Fruit fly (Drosophila melanogaster) whole organism, embryonic: ENCODE measurements around the gene CG5849.

Experiments
- Blimp-1 ChIP-seq: fragments of 200-800 bp; sonication (Bioruptor generic); optimal IDR thresholded peaks from 3 replicates; lab custom pipeline; 2018; ENCODE audit warnings: missing biosample characterization, missing genetic modification characterization, mild to moderate bottlenecking, moderate library complexity, missing genetic modification reagents
- BtbVII ChIP-seq: fragments of 200-800 bp; sonication (Bioruptor generic); optimal IDR thresholded peaks from 3 replicates; lab custom pipeline; 2017; ENCODE audit warnings: missing biosample characterization, mild to moderate bottlenecking, missing genetic modification characterization
- CG12942 ChIP-seq: fragments of 200-800 bp; sonication (Bioruptor generic); optimal IDR thresholded peaks from 3 replicates; lab custom pipeline; 2016; ENCODE audit warnings: missing biosample characterization, missing genetic modification characterization
- CG13296 ChIP-seq: fragments of 200-800 bp; sonication (Bioruptor generic); optimal IDR thresholded peaks from 3 replicates; lab custom pipeline; 2018; ENCODE audit warnings: missing biosample characterization, mild to moderate bottlenecking, missing genetic modification characterization
- CG14667 ChIP-seq: fragments of 200-800 bp; sonication (Bioruptor generic); IDR thresholded peaks from 2 replicates; pipeline ENCODE4 v1.3.6; 2022; ENCODE audit warnings: missing biosample characterization, missing genetic modification characterization
- CG16863 ChIP-seq: fragments of 200-800 bp; sonication (Bioruptor generic); optimal IDR thresholded peaks from 3 replicates; lab custom pipeline; 2016; ENCODE audit warnings: missing biosample characterization, missing genetic modification characterization
- CG17328 ChIP-seq: fragments of 200-800 bp; sonication (Bioruptor generic); IDR thresholded peaks from 2 replicates; pipeline ENCODE4 v1.3.6; 2022; ENCODE audit warnings: missing biosample characterization, missing genetic modification characterization
- CG17361 ChIP-seq: fragments of 200-800 bp; sonication (Bioruptor generic); IDR thresholded peaks from 3 replicates; pipeline ENCODE4 v1.3.6; 2022; ENCODE audit warnings: missing biosample characterization, missing genetic modification characterization
- CG18262 ChIP-seq: fragments of 200-800 bp; optimal IDR thresholded peaks from 3 replicates; lab custom pipeline; 2019; ENCODE audit warnings: missing biosample characterization, mild to moderate bottlenecking, missing genetic modification characterization, moderate library complexity
- CG2712 ChIP-seq: fragments of 200-800 bp; optimal IDR thresholded peaks from 3 replicates; lab custom pipeline; 2019; ENCODE audit warnings: missing biosample characterization, mild to moderate bottlenecking, missing genetic modification characterization, moderate library complexity
- CG31441 ChIP-seq: fragments of 200-800 bp; sonication (Bioruptor generic); IDR thresholded peaks from 2 replicates; pipeline ENCODE4 v1.3.6; 2022; ENCODE audit warnings: missing biosample characterization, missing genetic modification characterization
- CG5245 ChIP-seq: fragments of 200-800 bp; sonication (Bioruptor generic); optimal IDR thresholded peaks from 3 replicates; lab custom pipeline; 2016; ENCODE audit warnings: missing biosample characterization, missing genetic modification characterization
- CG6689 ChIP-seq: fragments of 200-800 bp; sonication (Bioruptor generic); IDR thresholded peaks from 2 replicates; pipeline ENCODE4 v1.3.6; 2022; ENCODE audit warnings: missing biosample characterization, missing genetic modification characterization
- CG6791 ChIP-seq: fragments of 200-800 bp; sonication (Bioruptor generic); IDR thresholded peaks from 3 replicates; pipeline ENCODE4 v1.3.6; 2022; ENCODE audit warnings: missing biosample characterization, missing genetic modification characterization; ENCODE audit not compliant: partially characterized antibody
- CG7271 ChIP-seq: fragments of 200-800 bp; sonication (Bioruptor generic); optimal IDR thresholded peaks from 2 replicates; lab custom pipeline; 2018; ENCODE audit warnings: missing biosample characterization, mild to moderate bottlenecking, missing genetic modification characterization, moderate library complexity
- CG8944 ChIP-seq: fragments of 200-800 bp; sonication (Bioruptor generic); optimal IDR thresholded peaks from 3 replicates; lab custom pipeline; 2016; ENCODE audit warnings: missing biosample characterization, missing genetic modification characterization
- CTCF ChIP-seq: fragments of 200-800 bp; sonication (Bioruptor generic); optimal IDR thresholded peaks from 2 replicates; lab custom pipeline; 2017; ENCODE audit warnings: missing biosample characterization, mild to moderate bottlenecking, missing genetic modification characterization, moderate library complexity
- Drgx ChIP-seq: fragments of 200-800 bp; sonication (Bioruptor generic); IDR thresholded peaks from 2 replicates; pipeline ENCODE4 v1.3.6; 2022; ENCODE audit warnings: missing biosample characterization, missing genetic modification characterization
- Gug ChIP-seq: fragments of 200-800 bp; sonication (Bioruptor generic); IDR thresholded peaks from 4 replicates; pipeline ENCODE4 v1.3.6; 2022; ENCODE audit warnings: missing biosample characterization, missing genetic modification characterization
- HLH54F ChIP-seq: fragments of 200-800 bp; sonication (Bioruptor generic); optimal IDR thresholded peaks from 3 replicates; lab custom pipeline; 2016; ENCODE audit warnings: missing biosample characterization, missing genetic modification characterization
- Hr39 ChIP-seq: fragments of >200 bp; optimal IDR thresholded peaks from 2 replicates; lab custom pipeline; 2017
- NK7.1 ChIP-seq: fragments of 200-800 bp; sonication (Bioruptor generic); optimal IDR thresholded peaks from 3 replicates; lab custom pipeline; 2016; ENCODE audit warnings: missing biosample characterization, missing genetic modification characterization
- Neu2 ChIP-seq: fragments of 200-800 bp; sonication (Bioruptor generic); optimal IDR thresholded peaks from 3 replicates; lab custom pipeline; 2016; ENCODE audit warnings: missing biosample characterization, missing genetic modification characterization, borderline replicate concordance
- Side ChIP-seq: fragments of 200-800 bp; sonication (Bioruptor generic); optimal IDR thresholded peaks from 2 replicates; lab custom pipeline; 2016; ENCODE audit warnings: missing biosample characterization, missing genetic modification characterization
- Sox102F ChIP-seq: fragments of 200-800 bp; sonication (Bioruptor generic); optimal IDR thresholded peaks from 2 replicates; lab custom pipeline; 2018; ENCODE audit warnings: missing biosample characterization, mild to moderate bottlenecking, missing genetic modification characterization, moderate library complexity
- Ssrp ChIP-seq: fragments of 200-800 bp; sonication (Bioruptor generic); optimal IDR thresholded peaks from 2 replicates; lab custom pipeline; 2018; ENCODE audit warnings: missing biosample characterization, mild to moderate bottlenecking, missing genetic modification characterization, moderate library complexity
- Usf ChIP-seq: fragments of 200-800 bp; sonication (Bioruptor generic); optimal IDR thresholded peaks from 2 replicates; lab custom pipeline; 2017; ENCODE audit warnings: missing genotype, missing biosample characterization, missing genetic modification characterization
- Xbp1 ChIP-seq: fragments of 200-800 bp; sonication (Bioruptor generic); optimal IDR thresholded peaks from 3 replicates; lab custom pipeline; 2016; ENCODE audit warnings: missing biosample characterization, mild to moderate bottlenecking, missing genetic modification characterization
- ara ChIP-seq: fragments of 200-800 bp; sonication (Bioruptor generic); IDR thresholded peaks from 2 replicates; pipeline ENCODE4 v1.3.6; 2022; ENCODE audit warnings: missing biosample characterization, missing genetic modification characterization
- ci ChIP-seq: fragments of 200-800 bp; sonication (Bioruptor generic); IDR thresholded peaks from 3 replicates; pipeline ENCODE4 v1.3.6; 2022; ENCODE audit warnings: missing biosample characterization, missing genetic modification characterization
- da ChIP-seq: fragments of 200-800 bp; sonication (Bioruptor generic); optimal IDR thresholded peaks from 2 replicates; lab custom pipeline; 2016; ENCODE audit warnings: missing biosample characterization, missing genetic modification characterization
- dmrt11E ChIP-seq: fragments of 200-800 bp; sonication (Bioruptor generic); optimal IDR thresholded peaks from 3 replicates; lab custom pipeline; 2018; ENCODE audit warnings: missing biosample characterization, mild to moderate bottlenecking, missing genetic modification characterization, moderate library complexity
- emc ChIP-seq: fragments of 200-800 bp; sonication (Bioruptor generic); optimal IDR thresholded peaks from 2 replicates; lab custom pipeline; 2016; ENCODE audit warnings: missing biosample characterization, missing genetic modification characterization
- fd3F ChIP-seq: fragments of 200-800 bp; sonication (Bioruptor generic); optimal IDR thresholded peaks from 2 replicates; lab custom pipeline; 2018; ENCODE audit warnings: missing biosample characterization, mild to moderate bottlenecking, missing genetic modification characterization, moderate library complexity
- gro ChIP-seq: fragments of 200-800 bp; sonication (Bioruptor generic); optimal IDR thresholded peaks from 2 replicates; lab custom pipeline; 2016; ENCODE audit warnings: missing biosample characterization, missing genetic modification characterization
- ham ChIP-seq: fragments of 200-800 bp; sonication (Bioruptor generic); IDR thresholded peaks from 2 replicates; pipeline ENCODE4 v1.3.6; 2022; ENCODE audit warnings: missing biosample characterization, missing genetic modification characterization
- hkb ChIP-seq, 2 experiments: fragments of 200-800 bp in 1 of 2; fragments of >200 bp in 1 of 2; sonication (Bioruptor generic) in 1 of 2; IDR thresholded peaks in 1 of 2; optimal IDR thresholded peaks in 1 of 2; 2 replicates each; pipeline versions ENCODE4 v1.3.6 to Lab custom; 2017 to 2022; ENCODE audit warnings: missing biosample characterization in 1 of 2, missing genetic modification characterization in 1 of 2
- lmd ChIP-seq: fragments of 200-800 bp; sonication (Bioruptor generic); IDR thresholded peaks from 2 replicates; pipeline ENCODE4 v1.3.6; 2022; ENCODE audit warnings: missing biosample characterization, missing genetic modification characterization
- maf-S ChIP-seq: fragments of 200-800 bp; sonication (Bioruptor generic); optimal IDR thresholded peaks from 2 replicates; lab custom pipeline; 2016; ENCODE audit warnings: missing biosample characterization, missing genetic modification characterization
- nmo ChIP-seq: fragments of 200-800 bp; sonication (Bioruptor generic); optimal IDR thresholded peaks from 2 replicates; lab custom pipeline; 2018; ENCODE audit warnings: missing biosample characterization, mild to moderate bottlenecking, missing genetic modification characterization, moderate library complexity
- phol ChIP-seq: fragments of 200-800 bp; sonication (Bioruptor generic); optimal IDR thresholded peaks from 3 replicates; lab custom pipeline; 2018; ENCODE audit warnings: missing biosample characterization, mild to moderate bottlenecking, missing genetic modification characterization, moderate library complexity
- prd ChIP-seq, 3 experiments: fragments of >200 bp in 2 of 3; fragments of 200-800 bp in 1 of 3; sonication (Bioruptor generic) in 1 of 3; optimal IDR thresholded peaks in 2 of 3; IDR thresholded peaks in 1 of 3; 2 replicates in 2 of 3; 3 replicates in 1 of 3; pipeline versions ENCODE4 v1.3.6 to Lab custom; 2017 to 2022; ENCODE audit warnings: missing biosample characterization in 1 of 3, missing genetic modification characterization in 1 of 3
- sc ChIP-seq, 3 experiments: fragments of >200 bp in 2 of 3; fragments of 200-800 bp in 1 of 3; sonication (Bioruptor generic) in 1 of 3; optimal IDR thresholded peaks; 2 replicates in 2 of 3; 3 replicates in 1 of 3; lab custom pipeline; 2017; ENCODE audit warnings: mild to moderate bottlenecking in 1 of 3, missing biosample characterization in 1 of 3, missing genetic modification characterization in 1 of 3, missing genetic modification reagents in 1 of 3
- slou ChIP-seq: fragments of 200-800 bp; sonication (Bioruptor generic); optimal IDR thresholded peaks from 3 replicates; lab custom pipeline; 2016; ENCODE audit warnings: missing biosample characterization, missing genetic modification characterization
- unpg ChIP-seq: fragments of 200-800 bp; sonication (Bioruptor generic); optimal IDR thresholded peaks from 3 replicates; lab custom pipeline; 2018; ENCODE audit warnings: missing biosample characterization, mild to moderate bottlenecking, missing genetic modification characterization, moderate library complexity
- vfl ChIP-seq: fragments of 200-800 bp; sonication (Bioruptor generic); optimal IDR thresholded peaks from 2 replicates; lab custom pipeline; 2016; ENCODE audit warnings: missing biosample characterization, missing genetic modification characterization
- vvl ChIP-seq: fragments of 200-800 bp; sonication (Bioruptor generic); IDR thresholded peaks from 2 replicates; pipeline ENCODE4 v1.3.6; 2022; ENCODE audit warnings: missing biosample characterization, missing genetic modification characterization

The CG5849 gene

dm6 chr3R:21732901-21733300, 7.0 kb upstream of the CG5849 start (continued):
- TF ChIP-seq gro (GFP tag; lab: Kevin White, UChicago) = no peak
- peak; percentile 62 for TF ChIP-seq Blimp-1 (GFP tag; lab: Kevin White, UChicago)
- peak; percentile 38 for TF ChIP-seq dmrt11E (tag; lab: Kevin White, UChicago)
- no peak for TF ChIP-seq CG7271 (tag; lab: Kevin White, UChicago)
- peak; percentile 45 for TF ChIP-seq vvl
- TF ChIP-seq emc = no peak
- no peak for TF ChIP-seq CG6689 (GFP tag; lab: Robert Waterston, UW)
- peak; percentile 3 for TF ChIP-seq CG5245 (GFP tag; lab: Kevin White, UChicago)
- TF ChIP-seq Sox102F (GFP tag; lab: Kevin White, UChicago) = peak; percentile 35
- no peak for TF ChIP-seq slou (GFP tag; lab: Kevin White, UChicago)
- no peak for TF ChIP-seq hkb (optimal IDR thresholded peaks at IDR 0.05; lab: Kevin White, UChicago)
- 0 out of 2 replicates have a peak, but pooled peaks have one; percentile 16 for TF ChIP-seq hkb (GFP tag; IDR thresholded peaks at IDR 0.05; lab: Robert Waterston, UW)
- TF ChIP-seq CG8944 (GFP tag; lab: Kevin White, UChicago) = no peak
- TF ChIP-seq CG6791 (GFP tag; lab: Robert Waterston, UW) = no peak
- TF ChIP-seq CG17361 (GFP tag; lab: Robert Waterston, UW) = 0 out of 3 replicates have a peak, but pooled peaks have one; percentile 12
- TF ChIP-seq Side (GFP tag; lab: Kevin White, UChicago) = no peak
- TF ChIP-seq Hr39 (lab: Kevin White, UChicago) = no peak
- TF ChIP-seq ham = no peak
- no peak for TF ChIP-seq Usf (GFP tag; lab: Kevin White, UChicago)
- TF ChIP-seq BtbVII (GFP tag; lab: Kevin White, UChicago) = no peak
- peak; percentile 54; the same call in 1 of the 2 replicates for TF ChIP-seq ara
- TF ChIP-seq CG13296 (GFP tag; lab: Kevin White, UChicago) = no peak
- TF ChIP-seq CG12942 (GFP tag; lab: Kevin White, UChicago) = no peak
- TF ChIP-seq maf-S (GFP tag; lab: Kevin White, UChicago) = no peak
- no peak for TF ChIP-seq fd3F (GFP tag; lab: Kevin White, UChicago)
- peak; percentile 53 for TF ChIP-seq CG17328 (GFP tag; lab: Robert Waterston, UW)
- no peak for TF ChIP-seq Neu2 (GFP tag; lab: Kevin White, UChicago)
- no peak for TF ChIP-seq prd (optimal IDR thresholded peaks at IDR 0.05; lab: Kevin White, UChicago)
- peak; percentile 63; the same call in 2 of the 3 replicates for TF ChIP-seq prd (GFP tag; IDR thresholded peaks at IDR 0.05; lab: Robert Waterston, UW)
- peak; percentile 85 for TF ChIP-seq Drgx
- no peak for TF ChIP-seq vfl (GFP tag; lab: Kevin White, UChicago)
- TF ChIP-seq CG16863 = no peak
- TF ChIP-seq nmo = peak; percentile 19
- peak; percentile 2 for TF ChIP-seq unpg (GFP tag; lab: Kevin White, UChicago)
- no peak for TF ChIP-seq Gug
- TF ChIP-seq CG2712 = peak; percentile 23
- no peak for TF ChIP-seq CTCF (GFP tag; lab: Kevin White, UChicago)
- TF ChIP-seq Ssrp = peak; percentile 20
- TF ChIP-seq lmd (GFP tag; lab: Robert Waterston, UW) = 0 out of 2 replicates have a peak, but pooled peaks have one; percentile 7
- TF ChIP-seq da = no peak
- TF ChIP-seq CG18262 (tag; lab: Kevin White, UChicago) = peak; percentile 10
- TF ChIP-seq sc (optimal IDR thresholded peaks at IDR 0.05; lab: Kevin White, UChicago) = no peak
- TF ChIP-seq sc (GFP tag; optimal IDR thresholded peaks at IDR 0.05; lab: Kevin White, UChicago) = no peak
- TF ChIP-seq HLH54F (GFP tag; lab: Kevin White, UChicago) = no peak
- peak; percentile 25 for TF ChIP-seq phol (tag; lab: Kevin White, UChicago)
- peak; percentile 53; the same call in 1 of the 3 replicates for TF ChIP-seq ci
- 0 out of 2 replicates have a peak, but pooled peaks have one; percentile 17 for TF ChIP-seq CG14667
- TF ChIP-seq CG31441 (GFP tag; lab: Robert Waterston, UW) = 0 out of 2 replicates have a peak, but pooled peaks have one; percentile 17
- no peak for TF ChIP-seq NK7.1
- peak; percentile 10 for TF ChIP-seq Xbp1 (GFP tag; lab: Kevin White, UChicago)
